Fruit fly (Drosophila melanogaster): ENCODE results near the gene gry.

DNA sequence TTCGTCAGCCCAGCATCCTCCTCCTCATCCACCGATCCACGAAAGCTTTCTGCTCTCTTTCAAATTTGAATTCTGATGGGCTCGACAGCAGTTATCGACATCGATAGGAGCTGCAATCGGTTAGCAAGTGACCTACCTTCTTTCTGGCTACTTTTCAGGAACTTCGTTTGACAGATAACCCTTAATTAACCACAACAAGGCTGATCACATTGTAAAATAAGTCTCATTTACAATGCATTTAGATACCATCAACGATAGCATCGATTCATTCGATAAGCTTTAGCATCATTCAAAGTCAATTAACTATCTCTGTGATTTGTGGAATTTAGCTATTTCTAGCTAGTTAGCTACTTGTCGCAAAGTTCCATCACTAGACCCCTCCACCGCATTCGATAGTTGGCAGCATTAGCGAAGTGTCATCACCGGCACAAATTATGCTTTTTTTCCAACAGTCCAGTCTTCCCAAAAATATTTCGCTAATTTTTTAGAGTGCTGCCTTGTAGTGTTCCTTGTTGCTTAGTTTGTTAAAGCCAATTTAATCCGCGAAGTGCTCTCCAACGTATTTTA lies 20.3 kb upstream of the gry start, which contains the start of the genes MnM and Girdin:
- no peak for TF ChIP-seq pan (optimal IDR thresholded peaks at IDR 0.05)
- TF ChIP-seq EcR (GFP tag; optimal IDR thresholded peaks at IDR 0.05) = no peak
- TF ChIP-seq Dll (optimal IDR thresholded peaks at IDR 0.05) = no peak
- TF ChIP-seq usp (GFP tag; optimal IDR thresholded peaks at IDR 0.05) = no peak
- TF ChIP-seq CG8478 (optimal IDR thresholded peaks at IDR 0.05) = no peak
- no peak for TF ChIP-seq psq (optimal IDR thresholded peaks at IDR 0.05)

Measured in whole organism.